Worm (Caenorhabditis elegans): Measurements from ENCODE around the gene cfp-1.

DNA sequence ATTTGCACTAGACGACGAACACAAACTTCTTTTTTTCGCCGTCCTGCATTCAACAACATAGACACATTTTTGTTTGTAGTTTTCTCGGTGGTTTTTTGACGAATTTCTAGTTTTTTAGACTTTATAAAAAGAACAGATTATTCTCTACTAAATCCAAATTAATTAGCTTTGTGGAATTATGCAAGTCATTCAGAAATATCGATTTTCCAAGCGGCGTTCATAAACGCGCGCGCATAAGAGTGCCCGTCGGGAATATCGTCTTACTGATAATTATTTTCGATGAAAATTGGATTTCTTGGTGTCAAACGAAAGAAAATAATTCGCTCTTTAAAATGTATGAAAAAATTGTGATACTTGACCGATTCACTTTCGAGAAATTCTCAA lies 42.7 kb upstream of the cfp-1 start:
- TF ChIP-seq ama-1 (optimal IDR thresholded peaks at IDR 0.05) (no peak), fos-1 (tag; optimal IDR thresholded peaks at IDR 0.05) (no peak), nhr-76 (tag; optimal IDR thresholded peaks at IDR 0.05) (no peak)
